Fruit fly (Drosophila melanogaster) whole organism, wandering third instar larva: ENCODE data around the gene caps.

Source experiments
- Dfd ChIP-seq: fragments of >200 bp; optimal IDR thresholded peaks from 2 replicates; lab custom pipeline; 2017; ENCODE audit warnings: missing biosample characterization, missing genetic modification characterization
- Hr83 ChIP-seq: fragments of 200-300 bp; sonication (Bioruptor generic); optimal IDR thresholded peaks from 2 replicates; lab custom pipeline; 2016; ENCODE audit warnings: missing biosample characterization, mild to moderate bottlenecking, missing genetic modification characterization, moderate library complexity; ENCODE audit not compliant: poor library complexity, severe bottlenecking
- N ChIP-seq: fragments of >200 bp; optimal IDR thresholded peaks from 2 replicates; lab custom pipeline; 2018; ENCODE audit warnings: missing biosample characterization, missing external identifiers, missing genetic modification characterization
- dl ChIP-seq, 2 experiments: fragments of 175-275, 200-275 bp in 1 of 2; fragments of 200-275 bp in 1 of 2; sonication (Bioruptor generic); optimal IDR thresholded peaks; lab custom pipeline; 2018; ENCODE audit warnings: mild to moderate bottlenecking in 2 of 2, missing biosample characterization in 2 of 2, missing genetic modification characterization in 2 of 2, moderate library complexity in 2 of 2; ENCODE audit not compliant: partially characterized antibody in 2 of 2, insufficient read depth in 1 of 2
- psq ChIP-seq: fragments of 200-800 bp; sonication (Bioruptor generic); optimal IDR thresholded peaks from 3 replicates; lab custom pipeline; 2017; ENCODE audit warnings: missing biosample characterization, mild to moderate bottlenecking, missing genetic modification characterization, moderate library complexity
- woc ChIP-seq: sonication (Bioruptor generic); optimal IDR thresholded peaks from 2 replicates; lab custom pipeline; 2016; ENCODE audit warnings: missing biosample characterization, mild to moderate bottlenecking, missing genetic modification characterization

dm6 chr3L:13182337-13182736 is 46.2 kb upstream of the caps start:
- TF ChIP-seq Dfd (GFP tag; lab: Kevin White, UChicago) (no peak), N (GFP tag; lab: Kevin White, UChicago) (no peak), woc (GFP tag; lab: Kevin White, UChicago) (peak; percentile 54), psq (GFP tag; lab: Kevin White, UChicago) (peak; percentile 27), dl (GFP tag; optimal IDR thresholded peaks at IDR 0.05; lab: Kevin White, UChicago; ENCODE audit: insufficient read depth in 1 of 2, partially characterized antibody in 2 of 2) (no peak), Hr83 (no peak)
